Worm (Caenorhabditis elegans) whole organism, L4 larva: ENCODE results near the gene K10H10.7.

Experiments
- D1046.2 ChIP-seq: fragments of 200-800 bp; sonication (Bioruptor generic); IDR thresholded peaks from 2 replicates; pipeline ENCODE4 v1.3.6; 2022; ENCODE audit warnings: missing genetic modification characterization, missing compliant biosample characterization
- F44E2.7 ChIP-seq: fragments of 200-800 bp; sonication (Bioruptor generic); IDR thresholded peaks from 2 replicates; pipeline ENCODE4 v2.1.2; 2022; ENCODE audit warnings: missing genetic modification characterization, missing compliant biosample characterization
- Y48G9A.11 ChIP-seq: fragments of 200-800 bp; sonication (Bioruptor generic); IDR thresholded peaks from 2 replicates; pipeline ENCODE4 v1.3.6; 2022; ENCODE audit warnings: missing genetic modification reagents, missing genetic modification characterization, missing compliant biosample characterization
- Y5F2A.4 ChIP-seq: fragments of 200-800 bp; sonication (Bioruptor generic); optimal IDR thresholded peaks from 2 replicates; lab custom pipeline; 2018; ENCODE audit warnings: mild to moderate bottlenecking, missing genetic modification characterization, missing compliant biosample characterization
- ZK337.2 ChIP-seq: fragments of 200-800 bp; sonication (Bioruptor generic); IDR thresholded peaks from 2 replicates; pipeline ENCODE4 v1.3.6; 2022; ENCODE audit warnings: missing genetic modification reagents, missing genetic modification characterization, missing compliant biosample characterization
- ZK546.5 ChIP-seq, 2 experiments: sonication (generic microtip); optimal IDR thresholded peaks; 2 replicates each; lab custom pipeline; 2017; ENCODE audit warnings: missing biosample characterization in 2 of 2, missing genetic modification characterization in 2 of 2
- aha-1 ChIP-seq: fragments of 150-350 bp; peaks from one replicate; lab custom pipeline; 2014; ENCODE audit warnings: missing biosample characterization, missing genetic modification characterization
- arid-1 ChIP-seq: fragments of 200-800 bp; sonication (Bioruptor generic); conservative IDR thresholded peaks from 2 replicates; pipeline ENCODE4 v1.3.6; 2022; ENCODE audit warnings: missing genetic modification reagents, missing genetic modification characterization, missing compliant biosample characterization
- attf-4 ChIP-seq: sonication (generic microtip); optimal IDR thresholded peaks from 3 replicates; lab custom pipeline; 2017; ENCODE audit warnings: missing biosample characterization, missing genetic modification characterization
- ceh-28 ChIP-seq: fragments of 150-350 bp; optimal IDR thresholded peaks from 2 replicates; lab custom pipeline; 2014; ENCODE audit warnings: missing biosample characterization, missing genetic modification reagents, missing genetic modification characterization
- ces-1 ChIP-seq: fragments of 150-350 bp; sonication (generic microtip); optimal IDR thresholded peaks from 4 replicates; lab custom pipeline; 2014; ENCODE audit warnings: missing biosample characterization, missing genetic modification reagents, missing genetic modification characterization
- daf-16 ChIP-seq, 3 experiments: sonication (generic microtip); optimal IDR thresholded peaks; 2 replicates each; lab custom pipeline; 2016 to 2017; ENCODE audit warnings: missing genetic modification characterization in 3 of 3, missing genetic modification reagents in 3 of 3, mild to moderate bottlenecking in 2 of 3, missing compliant biosample characterization in 2 of 3, missing biosample characterization in 1 of 3, moderate library complexity in 1 of 3
- daf-19 ChIP-seq: fragments of 200-800 bp; sonication (Bioruptor generic); conservative IDR thresholded peaks from 2 replicates; pipeline ENCODE4 v1.3.6; 2022; ENCODE audit warnings: missing genetic modification characterization, missing compliant biosample characterization
- dmd-6 ChIP-seq: fragments of 200-800 bp; sonication (Bioruptor generic); IDR thresholded peaks from 2 replicates; pipeline ENCODE4 v1.3.6; 2022; ENCODE audit warnings: missing genetic modification reagents, missing genetic modification characterization, missing compliant biosample characterization
- dpl-1 ChIP-seq: fragments of 150-350 bp; optimal IDR thresholded peaks from 2 replicates; lab custom pipeline; 2014; ENCODE audit warnings: missing biosample characterization, missing genetic modification reagents, missing genetic modification characterization
- dve-1 ChIP-seq: sonication (generic microtip); optimal IDR thresholded peaks from 2 replicates; lab custom pipeline; 2017; ENCODE audit warnings: antibody characterized with exemption, mild to moderate bottlenecking, missing genetic modification characterization, missing compliant biosample characterization; ENCODE audit not compliant: insufficient read depth
- egl-43 ChIP-seq: fragments of 200-800 bp; sonication (Bioruptor generic); IDR thresholded peaks from 2 replicates; pipeline ENCODE4 v1.3.6; 2022; ENCODE audit warnings: missing genetic modification reagents, missing genetic modification characterization, missing compliant biosample characterization
- fos-1 ChIP-seq: fragments of 150-350 bp; optimal IDR thresholded peaks from 2 replicates; lab custom pipeline; 2014; ENCODE audit warnings: missing biosample characterization, missing genetic modification characterization
- hif-1 ChIP-seq, 2 experiments: sonication (generic microtip); optimal IDR thresholded peaks; 2 replicates each; lab custom pipeline; 2016 to 2017; ENCODE audit warnings: missing compliant biosample characterization in 2 of 2, missing genetic modification characterization in 2 of 2, missing genetic modification reagents in 2 of 2, missing genotype in 2 of 2, mild to moderate bottlenecking in 1 of 2
- hlh-11 ChIP-seq: fragments of 200-800 bp; sonication (Bioruptor generic); optimal IDR thresholded peaks from 2 replicates; lab custom pipeline; 2018; ENCODE audit warnings: mild to moderate bottlenecking, missing genetic modification characterization, missing compliant biosample characterization
- hlh-30 ChIP-seq: sonication (generic microtip); optimal IDR thresholded peaks from 2 replicates; lab custom pipeline; 2017; ENCODE audit warnings: antibody characterized with exemption, mild to moderate bottlenecking, missing genetic modification characterization, missing compliant biosample characterization; ENCODE audit not compliant: insufficient read depth
- hmg-1.1 ChIP-seq: fragments of 200-800 bp; sonication (Bioruptor generic); IDR thresholded peaks from 2 replicates; pipeline ENCODE4 v1.3.6; 2022; ENCODE audit warnings: missing genetic modification reagents, missing genetic modification characterization, missing compliant biosample characterization
- jun-1 ChIP-seq: fragments of 150-350 bp; optimal IDR thresholded peaks from 2 replicates; lab custom pipeline; 2014; ENCODE audit warnings: missing biosample characterization, missing genetic modification reagents, missing genetic modification characterization
- lin-29 ChIP-seq: fragments of 200-800 bp; sonication (Bioruptor generic); IDR thresholded peaks from 2 replicates; pipeline ENCODE4 v1.3.6; 2022; ENCODE audit warnings: missing genetic modification reagents, missing genetic modification characterization, missing compliant biosample characterization
- madf-9 ChIP-seq: fragments of 200-800 bp; sonication (Bioruptor generic); conservative IDR thresholded peaks from 2 replicates; pipeline ENCODE4 v1.3.6; 2022; ENCODE audit warnings: missing genetic modification reagents, missing genetic modification characterization, missing compliant biosample characterization
- mep-1 ChIP-seq: fragments of 150-350 bp; sonication (generic microtip); optimal IDR thresholded peaks from 3 replicates; lab custom pipeline; 2014; ENCODE audit warnings: missing biosample characterization, missing genetic modification characterization
- mxl-2 ChIP-seq: fragments of 200-800 bp; sonication (Bioruptor generic); conservative IDR thresholded peaks from 2 replicates; pipeline ENCODE4 v1.3.6; 2022; ENCODE audit warnings: missing genetic modification reagents, missing genetic modification characterization, missing compliant biosample characterization
- mxl-3 ChIP-seq: fragments of 200-800 bp; sonication (Bioruptor generic); optimal IDR thresholded peaks from 2 replicates; lab custom pipeline; 2018; ENCODE audit warnings: mild to moderate bottlenecking, missing genetic modification characterization, missing compliant biosample characterization
- nhr-237 ChIP-seq: sonication (generic microtip); optimal IDR thresholded peaks from 2 replicates; lab custom pipeline; 2017; ENCODE audit warnings: missing biosample characterization, missing genetic modification characterization
- nhr-28 ChIP-seq: fragments of 150-350 bp; optimal IDR thresholded peaks from 2 replicates; lab custom pipeline; 2014; ENCODE audit warnings: missing biosample characterization, missing genetic modification characterization
- nhr-77 ChIP-seq: fragments of 150-350 bp; optimal IDR thresholded peaks from 2 replicates; lab custom pipeline; 2014; ENCODE audit warnings: missing biosample characterization, missing genetic modification characterization
- php-3 ChIP-seq: fragments of 200-800 bp; sonication (Bioruptor generic); IDR thresholded peaks from 2 replicates; pipeline ENCODE4 v1.3.6; 2022; ENCODE audit warnings: missing genetic modification reagents, missing genetic modification characterization, missing compliant biosample characterization
- set-16 ChIP-seq: fragments of 200-800 bp; sonication (Bioruptor generic); IDR thresholded peaks from 2 replicates; pipeline ENCODE4 v1.3.6; 2022; ENCODE audit warnings: missing genetic modification reagents, missing genetic modification characterization, missing compliant biosample characterization
- spr-3 ChIP-seq: fragments of 200-800 bp; sonication (Bioruptor generic); optimal IDR thresholded peaks from 2 replicates; lab custom pipeline; 2018; ENCODE audit warnings: mild to moderate bottlenecking, missing genetic modification characterization, missing compliant biosample characterization
- unc-130 ChIP-seq: sonication (generic microtip); optimal IDR thresholded peaks from 2 replicates; lab custom pipeline; 2016; ENCODE audit warnings: missing genetic modification reagents, missing genetic modification characterization, missing compliant biosample characterization
- unc-39 ChIP-seq: sonication (generic microtip); optimal IDR thresholded peaks from 2 replicates; lab custom pipeline; 2017; ENCODE audit warnings: missing biosample characterization, missing genetic modification characterization
- zag-1 ChIP-seq: fragments of 150-350 bp; optimal IDR thresholded peaks from 2 replicates; lab custom pipeline; 2014; ENCODE audit warnings: missing biosample characterization, missing genetic modification characterization
- zfp-2 ChIP-seq: sonication (generic microtip); optimal IDR thresholded peaks from 2 replicates; lab custom pipeline; 2016; ENCODE audit warnings: mild to moderate bottlenecking, missing genetic modification characterization, missing compliant biosample characterization
- zfp-3 ChIP-seq: fragments of 200-800 bp; sonication (Bioruptor generic); conservative IDR thresholded peaks from 2 replicates; pipeline ENCODE4 v1.3.6; 2022; ENCODE audit warnings: missing genetic modification reagents, missing genetic modification characterization, missing compliant biosample characterization
- zip-11 ChIP-seq: fragments of 200-800 bp; sonication (Bioruptor generic); IDR thresholded peaks from 2 replicates; pipeline ENCODE4 v1.3.6; 2022; ENCODE audit warnings: missing genetic modification characterization, missing compliant biosample characterization
- ztf-11 ChIP-seq: fragments of 150-350 bp; optimal IDR thresholded peaks from 2 replicates; lab custom pipeline; 2014; ENCODE audit warnings: missing biosample characterization, missing genetic modification characterization

Gene K10H10.7

DNA sequence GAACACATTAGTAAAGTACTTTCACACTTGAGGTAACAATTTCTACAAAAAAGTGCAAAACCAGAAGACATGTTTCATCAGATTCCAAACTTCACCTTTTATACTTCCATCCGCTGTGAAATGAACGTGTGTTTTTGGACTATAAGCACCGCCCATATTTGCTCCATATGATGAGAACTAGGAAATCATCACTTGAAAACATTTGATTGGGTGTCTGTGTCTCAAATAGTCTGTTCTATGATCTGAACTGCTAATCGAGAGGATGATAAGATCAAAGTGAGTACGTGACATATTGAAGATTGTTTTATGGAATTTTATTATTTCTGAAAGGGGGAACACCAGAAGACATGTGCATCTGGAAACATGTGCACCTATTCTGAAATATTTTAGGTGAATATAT lies 12.1 kb downstream of the K10H10.7 start (continued):
- TF ChIP-seq ztf-11 (tag; lab: Kevin White, UChicago) (no peak), spr-3 (GFP tag; lab: Kevin White, UChicago) (no peak), lin-29 (no peak), madf-9 (GFP tag; lab: Robert Waterston, UW) (no peak), zfp-2 (tag; lab: Kevin White, UChicago) (no peak), ceh-28 (tag; lab: Kevin White, UChicago) (no peak)

DNA sequence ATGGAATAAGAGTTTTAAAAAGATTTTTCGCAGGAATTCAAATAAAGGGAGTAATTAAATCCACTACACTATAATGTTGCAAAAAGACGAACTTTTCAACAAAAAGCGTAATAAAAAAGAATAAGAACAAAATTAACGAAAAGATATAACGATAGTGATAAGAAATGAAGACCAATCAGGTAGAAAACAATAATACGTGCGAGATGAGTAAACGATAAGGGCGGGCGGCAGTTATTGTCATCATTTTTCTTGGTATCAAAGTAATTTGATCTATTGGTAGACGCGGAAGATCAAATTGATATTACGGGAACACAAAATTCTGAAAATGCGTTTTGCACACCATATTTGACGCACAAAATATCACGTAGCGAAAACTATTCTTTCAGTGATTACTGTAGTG lies 13.0 kb downstream of the K10H10.7 start:
- TF ChIP-seq hif-1 (tag; optimal IDR thresholded peaks at IDR 0.05; lab: Kevin White, UChicago) (peak in 1 of 2 experiments; percentile 82), fos-1 (tag; lab: Kevin White, UChicago) (no peak), dve-1 (tag; lab: Kevin White, UChicago) (peak; percentile 64), hlh-11 (tag; lab: Kevin White, UChicago) (peak; percentile 17), nhr-77 (peak; percentile 32), daf-16 (GFP tag; optimal IDR thresholded peaks at IDR 0.05; lab: Kevin White, UChicago) (no peak), daf-16 (tag; optimal IDR thresholded peaks at IDR 0.05; lab: Kevin White, UChicago) (peak; percentile 63), nhr-237 (tag; lab: Kevin White, UChicago) (no peak), php-3 (no peak), zip-11 (GFP tag; lab: Robert Waterston, UW) (no peak), ZK546.5 (tag; optimal IDR thresholded peaks at IDR 0.05; lab: Kevin White, UChicago) (no peak), nhr-28 (peak; percentile 61), hlh-30 (tag; lab: Kevin White, UChicago) (no peak), ztf-11 (tag; lab: Kevin White, UChicago) (no peak), F44E2.7 (GFP tag; lab: Robert Waterston, UW) (no peak), zag-1 (tag; lab: Kevin White, UChicago) (no peak), zfp-3 (no peak), Y5F2A.4 (GFP tag; lab: Kevin White, UChicago) (no peak)
- TF ChIP-seq, all 104 proteins: peak for 6

DNA sequence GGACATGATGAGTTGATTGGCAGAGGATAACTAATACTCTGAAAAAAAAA lies 13.2 kb downstream of the K10H10.7 start, which contains the start of gene cysl-2:
Gene cysl-2 (minus strand): TSS at position 38 of the 50 bp plus-strand sequence.
- TF ChIP-seq D1046.2 (no peak), zfp-3 (peak; percentile 9; the same call in 1 of the 2 replicates), jun-1 (tag; lab: Kevin White, UChicago) (no peak), daf-19 (GFP tag; lab: Robert Waterston, UW) (no peak), ZK337.2 (GFP tag; lab: Robert Waterston, UW) (no peak)

DNA sequence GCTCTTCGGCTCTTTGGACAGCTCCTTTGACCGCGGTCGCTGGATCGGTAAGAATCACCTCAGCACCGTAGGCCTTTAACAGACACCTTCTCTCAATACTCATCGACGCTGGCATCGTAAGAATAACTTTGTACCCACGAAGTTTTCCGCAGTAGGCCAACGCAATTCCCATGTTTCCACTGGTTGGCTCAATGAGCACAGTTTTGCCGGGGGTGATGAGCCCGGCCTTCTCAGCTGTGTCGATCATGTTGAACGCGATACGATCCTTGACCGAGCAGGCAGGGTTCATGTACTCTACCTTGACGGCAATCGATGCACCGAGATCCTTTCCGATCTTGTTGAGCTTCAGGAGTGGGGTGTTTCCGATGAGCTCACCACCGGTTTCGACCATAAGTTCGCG lies 13.4 kb downstream of the K10H10.7 start:
- TF ChIP-seq Y48G9A.11 (GFP tag; lab: Robert Waterston, UW) (no peak), egl-43 (0 out of 2 replicates have a peak, but pooled peaks have one; percentile 8), set-16 (GFP tag; lab: Robert Waterston, UW) (peak; percentile 34; the same call in 1 of the 2 replicates), aha-1 (tag; lab: Kevin White, UChicago) (peak; percentile 33)

DNA sequence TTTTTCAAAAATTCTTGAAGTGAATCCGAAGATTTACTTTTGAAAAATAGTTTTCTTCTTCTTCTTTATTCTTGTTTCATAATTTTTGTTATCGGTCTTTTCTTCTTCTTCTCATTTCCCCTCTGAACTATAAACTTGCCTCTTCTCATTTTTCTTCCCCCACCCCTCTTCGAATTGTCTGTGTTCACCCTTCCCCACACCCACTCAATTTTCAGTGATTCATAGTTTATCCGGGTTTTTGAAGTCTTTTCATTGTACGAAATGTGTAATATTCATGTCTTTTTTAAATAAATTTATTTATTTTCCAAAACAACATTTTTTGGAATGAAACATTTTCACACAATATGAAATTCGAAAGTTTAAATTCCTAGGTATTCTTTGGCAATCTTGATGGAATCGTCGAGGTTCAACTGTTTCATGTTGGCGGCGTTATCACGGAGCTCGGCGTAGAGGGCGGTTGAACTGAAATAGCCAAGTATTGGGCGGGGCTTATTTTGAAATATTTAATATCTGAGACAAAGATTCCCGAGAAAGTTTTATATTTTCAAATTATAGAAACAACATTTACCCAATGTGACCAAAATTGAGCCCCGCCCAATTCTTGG lies 14.8 kb downstream of the K10H10.7 start:
- TF ChIP-seq zfp-3 (0 out of 2 replicates have a peak, but pooled peaks have one; percentile 9), aha-1 (tag; lab: Kevin White, UChicago) (no peak), mep-1 (peak; percentile 13), attf-4 (tag; lab: Kevin White, UChicago) (no peak), hif-1 (tag; optimal IDR thresholded peaks at IDR 0.05; lab: Kevin White, UChicago) (no peak)

DNA sequence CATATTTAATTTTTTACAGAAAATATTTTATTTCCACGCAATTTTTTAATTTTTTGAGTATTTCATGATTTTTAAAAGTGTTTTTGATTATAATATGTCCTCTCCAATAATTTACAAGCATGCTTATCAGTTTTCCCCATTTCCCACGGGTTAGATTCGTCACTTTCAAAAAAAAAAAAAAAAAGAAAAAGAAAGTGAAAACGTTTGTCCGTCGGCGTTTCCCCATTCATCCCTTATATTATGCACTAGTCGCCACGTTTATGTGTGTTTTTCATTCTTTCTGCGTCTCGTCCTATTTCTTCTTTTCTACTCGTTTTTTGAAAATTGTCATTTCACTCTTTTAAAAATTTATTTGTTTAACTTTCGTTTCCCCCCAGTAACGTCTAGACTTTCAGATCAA lies 18.1 kb downstream of the K10H10.7 start, which contains the start of gene vnut-1:
Gene vnut-1 (plus strand): TSS at position 396 of the 400 bp plus-strand sequence.
- no peak for TF ChIP-seq mxl-2 (GFP tag; lab: Robert Waterston, UW)
- peak; percentile 55 for TF ChIP-seq hlh-30 (tag; lab: Kevin White, UChicago)
- TF ChIP-seq arid-1 (GFP tag; lab: Robert Waterston, UW), result no peak
- no peak for TF ChIP-seq mxl-3 (GFP tag; lab: Kevin White, UChicago)
- no peak for TF ChIP-seq zag-1 (tag; lab: Kevin White, UChicago)
- TF ChIP-seq dve-1 (tag; lab: Kevin White, UChicago), result peak; percentile 59
- TF ChIP-seq hmg-1.1 (GFP tag; lab: Robert Waterston, UW), result peak; percentile 37; the same call in 1 of the 2 replicates
- peak in 1 of 2 experiments; percentile 62 for TF ChIP-seq hif-1 (tag; optimal IDR thresholded peaks at IDR 0.05; lab: Kevin White, UChicago)
- TF ChIP-seq nhr-77, result peak; percentile 92
- TF ChIP-seq ces-1 (GFP tag; lab: Kevin White, UChicago), result no peak
- peak; percentile 97 for TF ChIP-seq aha-1 (tag; lab: Kevin White, UChicago)
- TF ChIP-seq unc-130, result no peak
- TF ChIP-seq unc-39 (tag; lab: Kevin White, UChicago), result no peak
- peak; percentile 43 for TF ChIP-seq dmd-6 (GFP tag; lab: Robert Waterston, UW)
- peak; percentile 78 for TF ChIP-seq nhr-28
- TF ChIP-seq daf-16 (GFP tag; optimal IDR thresholded peaks at IDR 0.05; lab: Kevin White, UChicago), result no peak
- TF ChIP-seq daf-16 (tag; optimal IDR thresholded peaks at IDR 0.05; lab: Kevin White, UChicago), result peak; percentile 70
- TF ChIP-seq dpl-1 (GFP tag; lab: Kevin White, UChicago), result peak; percentile 29
